Worm (Caenorhabditis elegans) whole organism, L1 larva: ENCODE data around the gene M110.8.

Experiments used
- aha-1 ChIP-seq: fragments of 150-350 bp; optimal IDR thresholded peaks from 2 replicates; lab custom pipeline; 2014; ENCODE audit warnings: missing biosample characterization, missing genetic modification characterization
- ceh-90 ChIP-seq: sonication (generic microtip); optimal IDR thresholded peaks from 2 replicates; lab custom pipeline; 2016; ENCODE audit warnings: missing genetic modification characterization, missing compliant biosample characterization
- elt-2 ChIP-seq: sonication (generic microtip); optimal IDR thresholded peaks from 2 replicates; lab custom pipeline; 2016; ENCODE audit warnings: missing genetic modification characterization, mild to moderate bottlenecking, inconsistent platforms, missing compliant biosample characterization, missing genetic modification reagents
- hlh-17 ChIP-seq: fragments of 200-800 bp; sonication (Bioruptor generic); optimal IDR thresholded peaks from 2 replicates; lab custom pipeline; 2018; ENCODE audit warnings: missing genetic modification characterization, mild to moderate bottlenecking, missing compliant biosample characterization, moderate library complexity, borderline replicate concordance
- lir-3 ChIP-seq: sonication (generic microtip); optimal IDR thresholded peaks from 2 replicates; lab custom pipeline; 2016; ENCODE audit warnings: mild to moderate bottlenecking, missing genetic modification characterization, moderate library complexity, missing compliant biosample characterization; ENCODE audit not compliant: poor library complexity
- mdl-1 ChIP-seq, 2 experiments: fragments of 150-350 bp; optimal IDR thresholded peaks; 2 replicates each; lab custom pipeline; 2014 to 2017; ENCODE audit warnings: missing biosample characterization in 2 of 2, missing genetic modification characterization in 2 of 2, inconsistent platforms in 1 of 2
- nhr-11 ChIP-seq: fragments of 150-350 bp; optimal IDR thresholded peaks from 2 replicates; lab custom pipeline; 2014; ENCODE audit warnings: missing biosample characterization, missing genetic modification characterization
- nhr-12 ChIP-seq: sonication (generic microtip); optimal IDR thresholded peaks from 2 replicates; lab custom pipeline; 2017; ENCODE audit warnings: missing biosample characterization, missing genetic modification characterization
- nhr-77 ChIP-seq: fragments of 150-350 bp; optimal IDR thresholded peaks from 2 replicates; lab custom pipeline; 2014; ENCODE audit warnings: missing biosample characterization, missing genetic modification characterization
- skn-1 ChIP-seq: fragments of 150-350 bp; optimal IDR thresholded peaks from 2 replicates; lab custom pipeline; 2014; ENCODE audit warnings: missing biosample characterization, missing genetic modification characterization

- TF ChIP-seq nhr-12 (tag; lab: Kevin White, UChicago), result no peak
- no peak for TF ChIP-seq elt-2 (tag; lab: Kevin White, UChicago)
- TF ChIP-seq nhr-77 (tag; lab: Kevin White, UChicago), result no peak
- TF ChIP-seq aha-1, result no peak
- no peak for TF ChIP-seq skn-1
- TF ChIP-seq lir-3 (tag; lab: Kevin White, UChicago), result no peak
- no peak for TF ChIP-seq ceh-90 (tag; lab: Kevin White, UChicago)
- TF ChIP-seq mdl-1 (tag; optimal IDR thresholded peaks at IDR 0.05; lab: Kevin White, UChicago), result no peak
- TF ChIP-seq nhr-11 (tag; lab: Kevin White, UChicago), result no peak
- TF ChIP-seq hlh-17 (GFP tag; lab: Kevin White, UChicago), result no peak
These were observed 15.2 kb upstream of the M110.8 start for ce11 chrII:8224623-8225022.
